Worm (Caenorhabditis elegans): ENCODE measurements around the gene npr-15.

Gene npr-15

DNA sequence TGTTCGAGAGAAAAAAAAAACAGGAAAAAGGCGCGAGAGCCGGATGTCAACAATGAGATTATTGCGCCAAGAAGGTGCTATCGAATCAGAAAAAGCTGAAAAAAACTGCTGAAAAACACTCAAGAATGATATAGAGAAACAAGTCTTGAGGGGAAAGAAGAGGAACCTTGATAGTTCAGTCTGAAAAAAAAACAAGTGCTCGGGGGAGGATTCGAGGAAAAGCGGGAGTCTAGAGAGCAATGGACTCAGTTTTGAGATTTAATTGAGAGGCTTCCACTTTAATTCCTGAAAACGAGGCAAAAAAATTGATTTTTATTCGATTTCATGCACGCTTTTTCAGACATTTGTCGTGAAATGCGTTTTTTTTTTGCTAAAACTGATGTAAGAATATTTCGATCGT is at the start of gene npr-15:
npr-15 (minus strand) TSS at position 101 of the 400 bp plus-strand sequence.
- TF ChIP-seq snpc-4 (tag; optimal IDR thresholded peaks at IDR 0.05) (no peak), lsy-2 (tag; optimal IDR thresholded peaks at IDR 0.05) (no peak), xbp-1 (tag; optimal IDR thresholded peaks at IDR 0.05) (no peak)

DNA sequence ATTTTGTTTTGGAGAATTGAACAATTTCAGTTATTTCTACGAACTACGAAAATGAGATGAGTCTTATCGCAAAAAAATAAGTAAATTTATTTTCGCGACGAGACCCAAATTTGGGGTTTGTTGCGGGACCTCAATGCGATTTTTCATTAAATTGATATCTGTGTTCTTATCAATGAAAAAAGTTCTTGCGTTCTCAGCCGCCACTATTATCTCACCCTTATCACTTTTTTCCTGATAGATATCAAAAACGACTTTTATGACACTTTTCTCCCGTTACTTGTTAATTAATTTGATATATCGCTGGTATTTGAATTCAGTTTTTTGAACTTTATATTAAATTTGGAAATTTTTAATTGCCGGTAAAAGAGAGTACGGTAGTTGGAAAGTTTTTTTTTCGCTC is 48.9 kb upstream of the npr-15 start:
- TF ChIP-seq elt-3 (tag; optimal IDR thresholded peaks at IDR 0.05) (no peak), snpc-4 (tag; optimal IDR thresholded peaks at IDR 0.05) (no peak), jun-1 (tag; optimal IDR thresholded peaks at IDR 0.05) (no peak), mef-2 (tag; optimal IDR thresholded peaks at IDR 0.05) (no peak), lin-35 (GFP tag; optimal IDR thresholded peaks at IDR 0.05) (no peak), egl-27 (tag; optimal IDR thresholded peaks at IDR 0.05) (no peak), nhr-12 (tag; optimal IDR thresholded peaks at IDR 0.05) (no peak), sup-37 (GFP tag; optimal IDR thresholded peaks at IDR 0.05) (no peak), F16B12.6 (tag; optimal IDR thresholded peaks at IDR 0.05) (no peak), ceh-88 (GFP tag; IDR thresholded peaks at IDR 0.05) (no peak), elt-2 (tag; optimal IDR thresholded peaks at IDR 0.05) (no peak), ceh-82 (tag; optimal IDR thresholded peaks at IDR 0.05) (no peak), ama-1 (optimal IDR thresholded peaks at IDR 0.05) (no peak), unc-86 (tag; optimal IDR thresholded peaks at IDR 0.05) (no peak), lin-13 (GFP tag; optimal IDR thresholded peaks at IDR 0.05) (no peak)

DNA sequence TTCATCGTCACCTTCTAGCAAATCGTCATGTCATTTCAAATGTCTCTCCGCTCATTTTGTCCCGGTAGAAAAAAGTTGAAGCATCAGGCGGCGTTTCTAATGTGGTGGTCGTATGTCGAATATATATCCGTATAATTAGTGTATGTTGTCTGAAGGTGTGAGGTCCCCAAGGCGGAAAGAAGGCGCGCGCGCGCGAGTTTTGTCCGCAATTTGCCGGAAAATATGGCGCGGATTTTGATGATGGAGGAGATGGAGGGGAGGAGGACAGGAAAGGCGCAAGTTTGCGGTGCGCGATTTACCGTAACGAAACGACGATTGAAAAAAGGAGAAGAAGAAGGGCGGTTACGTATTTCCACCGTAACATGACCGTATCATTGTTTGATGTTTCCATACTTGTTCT is 47.6 kb upstream of the npr-15 start:
- TF ChIP-seq elt-2 (tag; optimal IDR thresholded peaks at IDR 0.05) = no peak
- no peak for TF ChIP-seq unc-130 (tag; optimal IDR thresholded peaks at IDR 0.05)
- no peak for TF ChIP-seq fkh-10 (GFP tag; optimal IDR thresholded peaks at IDR 0.05)
- no peak for TF ChIP-seq nhr-237 (tag; optimal IDR thresholded peaks at IDR 0.05)
- no peak for TF ChIP-seq jun-1 (tag; optimal IDR thresholded peaks at IDR 0.05)
- no peak for TF ChIP-seq nhr-85 (tag)

- TF ChIP-seq efl-3 (GFP tag; optimal IDR thresholded peaks at IDR 0.05) = no peak
- TF ChIP-seq isw-1 (GFP tag; IDR thresholded peaks at IDR 0.05) = no peak
- TF ChIP-seq tlp-1 (tag; optimal IDR thresholded peaks at IDR 0.05) = no peak
- no peak for TF ChIP-seq Y116A8C.19 (tag; optimal IDR thresholded peaks at IDR 0.05; ENCODE audit: borderline replicate concordance)
- no peak for TF ChIP-seq nhr-71 (tag; optimal IDR thresholded peaks at IDR 0.05)
- TF ChIP-seq irx-1 (tag; optimal IDR thresholded peaks at IDR 0.05) = no peak
- no peak for TF ChIP-seq C04F5.9 (tag; optimal IDR thresholded peaks at IDR 0.05)
- TF ChIP-seq lsy-2 (tag; optimal IDR thresholded peaks at IDR 0.05) = no peak
- TF ChIP-seq lin-14 (GFP tag; optimal IDR thresholded peaks at IDR 0.05) = no peak
- no peak for TF ChIP-seq snu-23 (GFP tag; optimal IDR thresholded peaks at IDR 0.05)
- TF ChIP-seq nhr-77 (tag; optimal IDR thresholded peaks at IDR 0.05) = no peak
- no peak for TF ChIP-seq lin-39 (tag; optimal IDR thresholded peaks at IDR 0.05)
- no peak for TF ChIP-seq unc-130 (tag; optimal IDR thresholded peaks at IDR 0.05)
- no peak for TF ChIP-seq grh-1 (GFP tag; IDR thresholded peaks at IDR 0.05)
- TF ChIP-seq fos-1 (tag; optimal IDR thresholded peaks at IDR 0.05) = no peak
- TF ChIP-seq mdl-1 (tag; optimal IDR thresholded peaks at IDR 0.05) = no peak
- TF ChIP-seq nhr-19 (GFP tag; conservative IDR thresholded peaks at IDR 0.05) = no peak
- no peak for TF ChIP-seq jun-1 (tag; optimal IDR thresholded peaks at IDR 0.05)
These were observed 43.9 kb upstream of the npr-15 start for ce11 chrIII:3738331-3738730.

ce11 chrIII:3737742-3738141 is 43.3 kb upstream of the npr-15 start:
- TF ChIP-seq vab-15 (tag; optimal IDR thresholded peaks at IDR 0.05) (no peak), efl-1 (optimal IDR thresholded peaks at IDR 0.05) (no peak), efl-1 (GFP tag; optimal IDR thresholded peaks at IDR 0.05 in 1 of 2) (peak in 1 of 2 experiments; percentile 35)

Data from whole organism, L1 larva.